Fruit fly (Drosophila melanogaster) whole organism, wandering third instar larva: Measurements from ENCODE around the gene Ir68b.

Source experiments
- Abd-B ChIP-seq: fragments of >200 bp; optimal IDR thresholded peaks from 2 replicates; lab custom pipeline; 2017; ENCODE audit warnings: missing biosample characterization, missing genetic modification characterization
- GATAd ChIP-seq: sonication (Bioruptor generic); optimal IDR thresholded peaks from 2 replicates; lab custom pipeline; 2016; ENCODE audit warnings: missing biosample characterization, missing genetic modification characterization
- Mio ChIP-seq: sonication (Bioruptor generic); optimal IDR thresholded peaks from 2 replicates; lab custom pipeline; 2016; ENCODE audit warnings: missing biosample characterization, missing genetic modification characterization
- OdsH ChIP-seq: fragments of 200-800 bp; sonication (Bioruptor generic); optimal IDR thresholded peaks from 2 replicates; lab custom pipeline; 2016; ENCODE audit warnings: missing biosample characterization, mild to moderate bottlenecking, missing genetic modification characterization
- dsf ChIP-seq: sonication (Bioruptor generic); optimal IDR thresholded peaks from 2 replicates; lab custom pipeline; 2016; ENCODE audit warnings: missing biosample characterization, missing genetic modification characterization, borderline replicate concordance
- fru ChIP-seq: fragments of 200-800 bp; sonication (Bioruptor generic); optimal IDR thresholded peaks from 3 replicates; lab custom pipeline; 2016; ENCODE audit warnings: missing biosample characterization, mild to moderate bottlenecking, missing genetic modification characterization
- h ChIP-seq: fragments of 200-800 bp; sonication (Bioruptor generic); optimal IDR thresholded peaks from 3 replicates; lab custom pipeline; 2016; ENCODE audit warnings: missing biosample characterization, mild to moderate bottlenecking, missing genetic modification characterization
- pan ChIP-seq: fragments of >200 bp; optimal IDR thresholded peaks from 2 replicates; lab custom pipeline; 2017
- psq ChIP-seq: fragments of 200-800 bp; sonication (Bioruptor generic); optimal IDR thresholded peaks from 3 replicates; lab custom pipeline; 2017; ENCODE audit warnings: missing biosample characterization, mild to moderate bottlenecking, missing genetic modification characterization, moderate library complexity
- rgr ChIP-seq: fragments of 200-800 bp; sonication (Bioruptor generic); optimal IDR thresholded peaks from 3 replicates; lab custom pipeline; 2016; ENCODE audit warnings: missing biosample characterization, mild to moderate bottlenecking, missing genetic modification characterization
- sage ChIP-seq: fragments of 200-800 bp; sonication (Bioruptor generic); optimal IDR thresholded peaks from 2 replicates; lab custom pipeline; 2016; ENCODE audit warnings: missing biosample characterization, mild to moderate bottlenecking, missing genetic modification characterization

- TF ChIP-seq Abd-B (GFP tag; lab: Kevin White, UChicago) (no peak), pan (lab: Kevin White, UChicago) (no peak), psq (GFP tag; lab: Kevin White, UChicago) (no peak), GATAd (no peak), Mio (no peak), fru (GFP tag; lab: Kevin White, UChicago) (no peak), h (GFP tag; lab: Kevin White, UChicago) (no peak), rgr (no peak), OdsH (GFP tag; lab: Kevin White, UChicago) (no peak), sage (GFP tag; lab: Kevin White, UChicago) (no peak), dsf (GFP tag; lab: Kevin White, UChicago) (no peak)
Measured at dm6 chr3L:12118156-12118555, 9.0 kb downstream of the Ir68b start, which contains the start of gene ssp.
